Fruit fly (Drosophila melanogaster) whole organism, prepupa: Measurements from ENCODE around the gene CG6788.

ENCODE experiments used
- Lpt ChIP-seq: fragments of 200-800 bp; sonication (Bioruptor generic); optimal IDR thresholded peaks from 3 replicates; lab custom pipeline; 2016; ENCODE audit warnings: missing biosample characterization, missing genetic modification characterization
- acj6 ChIP-seq: fragments of 200-800 bp; sonication (Bioruptor generic); optimal IDR thresholded peaks from 3 replicates; lab custom pipeline; 2016; ENCODE audit warnings: missing biosample characterization, missing genetic modification characterization
- fd59A ChIP-seq: fragments of 200-800 bp; sonication (Bioruptor generic); optimal IDR thresholded peaks from 2 replicates; lab custom pipeline; 2017; ENCODE audit warnings: missing biosample characterization, mild to moderate bottlenecking, missing genetic modification characterization, missing genetic modification reagents

dm6 chrX:17883418-17883817 is 4.6 kb upstream of the CG6788 start, which contains the start of gene CG12985:
- TF ChIP-seq fd59A (GFP tag; lab: Kevin White, UChicago) (no peak), acj6 (GFP tag; lab: Kevin White, UChicago) (no peak), Lpt (GFP tag; lab: Kevin White, UChicago) (no peak)
